Worm (Caenorhabditis elegans) whole organism, early embryonic: ENCODE measurements around the gene col-123.

ENCODE experiments used
- B0310.2 ChIP-seq: sonication (generic microtip); optimal IDR thresholded peaks from 2 replicates; lab custom pipeline; 2016; ENCODE audit warnings: mild to moderate bottlenecking, missing genetic modification characterization, missing compliant biosample characterization
- F13C5.2 ChIP-seq: sonication (generic microtip); optimal IDR thresholded peaks from 2 replicates; lab custom pipeline; 2017; ENCODE audit warnings: mild to moderate bottlenecking, missing genetic modification characterization, inconsistent platforms, missing compliant biosample characterization
- aly-1 ChIP-seq: sonication (generic microtip); optimal IDR thresholded peaks from 2 replicates; lab custom pipeline; 2016; ENCODE audit warnings: missing genetic modification characterization, missing compliant biosample characterization
- ama-1 ChIP-seq: fragments of 150-350 bp; optimal IDR thresholded peaks from 2 replicates; lab custom pipeline; 2014
- ceh-13 ChIP-seq: fragments of 200-800 bp; sonication (Bioruptor generic); optimal IDR thresholded peaks from 2 replicates; lab custom pipeline; 2018; ENCODE audit warnings: mild to moderate bottlenecking, missing genetic modification characterization, missing compliant biosample characterization
- ceh-36 ChIP-seq: sonication (generic microtip); optimal IDR thresholded peaks from 2 replicates; lab custom pipeline; 2016; ENCODE audit warnings: missing genetic modification characterization, inconsistent platforms, missing compliant biosample characterization
- ets-7 ChIP-seq: sonication (generic microtip); optimal IDR thresholded peaks from 2 replicates; lab custom pipeline; 2016; ENCODE audit warnings: missing genotype, missing genetic modification characterization, missing compliant biosample characterization
- hmbx-1 ChIP-seq: sonication (generic microtip); optimal IDR thresholded peaks from 2 replicates; lab custom pipeline; 2016; ENCODE audit warnings: mild to moderate bottlenecking, missing genetic modification characterization, missing compliant biosample characterization
- hmg-4 ChIP-seq: fragments of 200-800 bp; sonication (Bioruptor generic); optimal IDR thresholded peaks from 2 replicates; lab custom pipeline; 2018; ENCODE audit warnings: mild to moderate bottlenecking, missing genetic modification characterization, missing compliant biosample characterization
- hnd-1 ChIP-seq: sonication (generic microtip); optimal IDR thresholded peaks from 2 replicates; lab custom pipeline; 2016; ENCODE audit warnings: missing genetic modification characterization, missing compliant biosample characterization
- pes-1 ChIP-seq: fragments of 200-800 bp; sonication (Bioruptor generic); IDR thresholded peaks from 2 replicates; pipeline ENCODE4 v1.3.6; 2022; ENCODE audit warnings: missing genetic modification reagents, missing genetic modification characterization, missing compliant biosample characterization
- scrt-1 ChIP-seq: fragments of 200-800 bp; sonication (Bioruptor generic); IDR thresholded peaks from 2 replicates; pipeline ENCODE4 v1.3.6; 2022; ENCODE audit warnings: missing genetic modification characterization, missing compliant biosample characterization
- sea-1 ChIP-seq: fragments of 200-800 bp; sonication (Bioruptor generic); conservative IDR thresholded peaks from 2 replicates; pipeline ENCODE4 v1.3.6; 2022; ENCODE audit warnings: missing genetic modification characterization, missing compliant biosample characterization
- tbx-11 ChIP-seq: fragments of 200-800 bp; sonication (Bioruptor generic); IDR thresholded peaks from 2 replicates; pipeline ENCODE4 v1.3.6; 2022; ENCODE audit warnings: missing genetic modification characterization, missing compliant biosample characterization
- tbx-37 ChIP-seq: fragments of 200-800 bp; sonication (Bioruptor generic); conservative IDR thresholded peaks from 2 replicates; pipeline ENCODE4 v1.3.6; 2022; ENCODE audit warnings: missing genetic modification reagents, missing genetic modification characterization, missing compliant biosample characterization
- tra-4 ChIP-seq: sonication (generic microtip); optimal IDR thresholded peaks from 2 replicates; lab custom pipeline; 2017; ENCODE audit warnings: missing genetic modification characterization, missing compliant biosample characterization

Gene col-123

ce11 chrIV:9867915-9868314 lies 46.2 kb downstream of the col-123 start:
- TF ChIP-seq hmg-4 (GFP tag; lab: Kevin White, UChicago) (no peak), ceh-36 (tag; lab: Kevin White, UChicago) (no peak), B0310.2 (no peak), ets-7 (tag; lab: Kevin White, UChicago) (no peak), scrt-1 (GFP tag; lab: Robert Waterston, UW) (no peak), tbx-37 (no peak), sea-1 (GFP tag; lab: Robert Waterston, UW) (no peak), F13C5.2 (tag; lab: Kevin White, UChicago) (no peak), ama-1 (no peak)

- TF ChIP-seq scrt-1 (GFP tag; lab: Robert Waterston, UW): no peak
- no peak for TF ChIP-seq tbx-11
- TF ChIP-seq hmbx-1 (tag; lab: Kevin White, UChicago): no peak
- TF ChIP-seq ceh-36 (tag; lab: Kevin White, UChicago): no peak
- TF ChIP-seq F13C5.2 (tag; lab: Kevin White, UChicago): no peak
- TF ChIP-seq tbx-37: no peak
- TF ChIP-seq pes-1 (GFP tag; lab: Robert Waterston, UW): no peak
- no peak for TF ChIP-seq tra-4 (tag; lab: Kevin White, UChicago)
- no peak for TF ChIP-seq ama-1
- TF ChIP-seq hmg-4 (GFP tag; lab: Kevin White, UChicago): no peak
- no peak for TF ChIP-seq ets-7 (tag; lab: Kevin White, UChicago)
- TF ChIP-seq aly-1 (tag; lab: Kevin White, UChicago): no peak
- no peak for TF ChIP-seq B0310.2
- TF ChIP-seq hnd-1 (tag; lab: Kevin White, UChicago): no peak
- no peak for TF ChIP-seq sea-1 (GFP tag; lab: Robert Waterston, UW)
- TF ChIP-seq ceh-13: no peak
These were observed 47.6 kb downstream of the col-123 start for ce11 chrIV:9869344-9869743.

- TF ChIP-seq F13C5.2 (tag; lab: Kevin White, UChicago) (no peak), ceh-36 (tag; lab: Kevin White, UChicago) (no peak)
These were observed 50.5 kb downstream of the col-123 start for ce11 chrIV:9872210-9872609.
